Fruit fly (Drosophila melanogaster) whole organism, embryonic: Measurements from ENCODE around the gene Nca.
A peak's percentile ranks its signal among the peaks of the same experiment; 100 is the strongest.

Source experiments
- Adf1 ChIP-seq: fragments of 200-800 bp; sonication (Bioruptor generic); IDR thresholded peaks from 2 replicates; pipeline ENCODE4 v1.3.6; 2022; ENCODE audit warnings: missing biosample characterization, missing genetic modification characterization
- CG10274 ChIP-seq: fragments of 200-800 bp; sonication (Bioruptor generic); optimal IDR thresholded peaks from 3 replicates; lab custom pipeline; 2017; ENCODE audit warnings: missing biosample characterization, mild to moderate bottlenecking, missing genetic modification characterization
- CG10366 ChIP-seq: fragments of 200-800 bp; sonication (Bioruptor generic); IDR thresholded peaks from 2 replicates; pipeline ENCODE4 v1.3.6; 2022; ENCODE audit warnings: missing biosample characterization, missing genetic modification characterization
- CG10462 ChIP-seq: fragments of 200-800 bp; sonication (Bioruptor generic); optimal IDR thresholded peaks from 2 replicates; lab custom pipeline; 2016; ENCODE audit warnings: missing biosample characterization, missing genetic modification characterization
- CG10565 ChIP-seq: fragments of 200-800 bp; sonication (Bioruptor generic); optimal IDR thresholded peaks from 3 replicates; lab custom pipeline; 2016; ENCODE audit warnings: missing biosample characterization, mild to moderate bottlenecking, missing genetic modification characterization
- CG10959 ChIP-seq: fragments of 200-800 bp; sonication (Bioruptor generic); IDR thresholded peaks from 2 replicates; pipeline ENCODE4 v1.3.6; 2022; ENCODE audit warnings: missing biosample characterization, missing genetic modification characterization
- CG11398 ChIP-seq: fragments of 200-800 bp; sonication (Bioruptor generic); optimal IDR thresholded peaks from 2 replicates; lab custom pipeline; 2016; ENCODE audit warnings: missing biosample characterization, missing genetic modification characterization
- CG11723 ChIP-seq: fragments of 200-800 bp; sonication (Bioruptor generic); optimal IDR thresholded peaks from 2 replicates; lab custom pipeline; 2017; ENCODE audit warnings: missing biosample characterization, mild to moderate bottlenecking, missing genetic modification characterization
- CG12299 ChIP-seq: fragments of 200-800 bp; sonication (Bioruptor generic); optimal IDR thresholded peaks from 2 replicates; lab custom pipeline; 2018; ENCODE audit warnings: missing biosample characterization, mild to moderate bottlenecking, missing genetic modification characterization
- CG13287 ChIP-seq: fragments of 200-800 bp; sonication (Bioruptor generic); IDR thresholded peaks from 2 replicates; pipeline ENCODE4 v1.3.6; 2022; ENCODE audit warnings: missing biosample characterization, missing genetic modification characterization; ENCODE audit not compliant: partially characterized antibody
- CG17186 ChIP-seq: fragments of 200-800 bp; sonication (Bioruptor generic); optimal IDR thresholded peaks from 3 replicates; lab custom pipeline; 2017; ENCODE audit warnings: missing biosample characterization, missing genetic modification reagents, missing genetic modification characterization
- CG18011 ChIP-seq: fragments of 200-800 bp; sonication (Bioruptor generic); optimal IDR thresholded peaks from 2 replicates; lab custom pipeline; 2017; ENCODE audit warnings: missing biosample characterization, missing genetic modification characterization, mild to moderate bottlenecking, moderate library complexity, missing genotype
- CG34376 ChIP-seq: fragments of 200-800 bp; sonication (Bioruptor generic); optimal IDR thresholded peaks from 2 replicates; lab custom pipeline; 2018; ENCODE audit warnings: missing biosample characterization, mild to moderate bottlenecking, missing genetic modification characterization
- CG4328 ChIP-seq: fragments of 200-800 bp; sonication (Bioruptor generic); optimal IDR thresholded peaks from 3 replicates; lab custom pipeline; 2017; ENCODE audit warnings: missing biosample characterization, missing genetic modification reagents, missing genetic modification characterization
- CG7786 ChIP-seq: fragments of 200-800 bp; sonication (Bioruptor generic); optimal IDR thresholded peaks from 2 replicates; lab custom pipeline; 2016; ENCODE audit warnings: missing biosample characterization, missing genetic modification characterization
- CG7839 ChIP-seq: fragments of 200-800 bp; sonication (Bioruptor generic); optimal IDR thresholded peaks from 3 replicates; lab custom pipeline; 2018; ENCODE audit warnings: missing biosample characterization, mild to moderate bottlenecking, missing genetic modification characterization, moderate library complexity
- CG8281 ChIP-seq: fragments of 200-800 bp; sonication (Bioruptor generic); optimal IDR thresholded peaks from 2 replicates; lab custom pipeline; 2018; ENCODE audit warnings: missing biosample characterization, mild to moderate bottlenecking, missing genetic modification characterization, moderate library complexity
- CG8359 ChIP-seq: fragments of 200-800 bp; sonication (Bioruptor generic); optimal IDR thresholded peaks from 2 replicates; lab custom pipeline; 2017; ENCODE audit warnings: missing biosample characterization, mild to moderate bottlenecking, missing genetic modification characterization, borderline replicate concordance
- CG8924 ChIP-seq: fragments of 200-800 bp; optimal IDR thresholded peaks from 3 replicates; lab custom pipeline; 2019; ENCODE audit warnings: missing biosample characterization, mild to moderate bottlenecking, missing genetic modification characterization, moderate library complexity
- Dad ChIP-seq: fragments of 200-800 bp; sonication (Bioruptor generic); optimal IDR thresholded peaks from 3 replicates; lab custom pipeline; 2016; ENCODE audit warnings: missing biosample characterization, missing genetic modification characterization
- Dll ChIP-seq: fragments of 200-800 bp; sonication (Bioruptor generic); IDR thresholded peaks from 4 replicates; pipeline ENCODE4 v1.3.6; 2022; ENCODE audit warnings: missing biosample characterization, missing genetic modification characterization; ENCODE audit not compliant: partially characterized antibody
- Fer2 ChIP-seq: fragments of 200-800 bp; sonication (Bioruptor generic); optimal IDR thresholded peaks from 2 replicates; lab custom pipeline; 2018; ENCODE audit warnings: missing biosample characterization, mild to moderate bottlenecking, missing genetic modification characterization, moderate library complexity
- H2.0 ChIP-seq: fragments of 200-800 bp; sonication (Bioruptor generic); IDR thresholded peaks from 2 replicates; pipeline ENCODE4 v1.3.6; 2022; ENCODE audit warnings: missing biosample characterization, missing genetic modification characterization
- HLH3B ChIP-seq: fragments of 200-800 bp; sonication (Bioruptor generic); IDR thresholded peaks from 2 replicates; pipeline ENCODE4 v1.3.6; 2022; ENCODE audit warnings: missing biosample characterization, missing genetic modification characterization
- Hr78 ChIP-seq, 2 experiments: fragments of 200-800 bp in 1 of 2; fragments of >200 bp in 1 of 2; sonication (Bioruptor generic) in 1 of 2; optimal IDR thresholded peaks; 2 replicates each; lab custom pipeline; 2017 to 2019; ENCODE audit warnings: missing biosample characterization in 2 of 2, missing genetic modification characterization in 2 of 2, mild to moderate bottlenecking in 1 of 2, moderate library complexity in 1 of 2
- Lhr ChIP-seq: fragments of 200-800 bp; sonication (Bioruptor generic); optimal IDR thresholded peaks from 3 replicates; lab custom pipeline; 2017; ENCODE audit warnings: mild to moderate bottlenecking, missing biosample characterization, missing genetic modification reagents, missing genetic modification characterization
- MESR4 ChIP-seq: fragments of 200-800 bp; sonication (Bioruptor generic); optimal IDR thresholded peaks from 2 replicates; lab custom pipeline; 2018; ENCODE audit warnings: missing biosample characterization, mild to moderate bottlenecking, missing genetic modification characterization, moderate library complexity
- Mes4 ChIP-seq: fragments of 200-800 bp; sonication (Bioruptor generic); optimal IDR thresholded peaks from 2 replicates; lab custom pipeline; 2016; ENCODE audit warnings: missing biosample characterization, missing genetic modification characterization
- Myb ChIP-seq: fragments of 200-800 bp; sonication (Bioruptor generic); optimal IDR thresholded peaks from 2 replicates; lab custom pipeline; 2016; ENCODE audit warnings: missing biosample characterization, missing genetic modification characterization
- Pdp1 ChIP-seq, 2 experiments: fragments of 200-800 bp; sonication (Bioruptor generic); optimal IDR thresholded peaks; 3 replicates each; lab custom pipeline; 2016; ENCODE audit warnings: missing biosample characterization in 2 of 2, missing genetic modification characterization in 2 of 2, mild to moderate bottlenecking in 1 of 2, moderate library complexity in 1 of 2
- Spps ChIP-seq: fragments of 200-800 bp; sonication (Bioruptor generic); optimal IDR thresholded peaks from 2 replicates; lab custom pipeline; 2018; ENCODE audit warnings: missing biosample characterization, mild to moderate bottlenecking, missing genetic modification characterization
- Vsx1 ChIP-seq: fragments of 200-800 bp; sonication (Bioruptor generic); optimal IDR thresholded peaks from 2 replicates; lab custom pipeline; 2017; ENCODE audit warnings: missing biosample characterization, mild to moderate bottlenecking, missing genetic modification characterization, missing genetic modification reagents
- YL-1 ChIP-seq: fragments of 200-800 bp; sonication (Bioruptor generic); optimal IDR thresholded peaks from 3 replicates; lab custom pipeline; 2017; ENCODE audit warnings: missing biosample characterization, mild to moderate bottlenecking, missing genetic modification characterization
- jigr1 ChIP-seq: fragments of 200-800 bp; sonication (Bioruptor generic); IDR thresholded peaks from 3 replicates; pipeline ENCODE4 v1.3.6; 2022; ENCODE audit warnings: missing biosample characterization, missing genetic modification characterization
- klu ChIP-seq: fragments of 200-800 bp; sonication (Bioruptor generic); IDR thresholded peaks from 2 replicates; pipeline ENCODE4 v1.3.6; 2022; ENCODE audit warnings: missing biosample characterization, missing genetic modification characterization
- kni ChIP-seq: fragments of 200-800 bp; sonication (Bioruptor generic); optimal IDR thresholded peaks from 3 replicates; lab custom pipeline; 2017; ENCODE audit warnings: mild to moderate bottlenecking, missing biosample characterization, missing genetic modification reagents, missing genetic modification characterization
- nmo ChIP-seq: fragments of 200-800 bp; sonication (Bioruptor generic); optimal IDR thresholded peaks from 2 replicates; lab custom pipeline; 2018; ENCODE audit warnings: missing biosample characterization, mild to moderate bottlenecking, missing genetic modification characterization, moderate library complexity
- otp ChIP-seq: fragments of 200-800 bp; sonication (Bioruptor generic); IDR thresholded peaks from 3 replicates; pipeline ENCODE4, ENCODE4 v1.3.6; 2022; ENCODE audit warnings: missing biosample characterization, missing genetic modification characterization
- pan ChIP-seq, 4 experiments: fragments of >200 bp in 3 of 4; fragments of 200-800 bp in 1 of 4; sonication (Bioruptor generic) in 1 of 4; optimal IDR thresholded peaks in 3 of 4; IDR thresholded peaks in 1 of 4; 2 replicates each; pipeline versions ENCODE4 v1.3.6 to Lab custom; 2017 to 2022; ENCODE audit warnings: missing biosample characterization in 2 of 4, missing genetic modification characterization in 2 of 4, mixed read lengths in 1 of 4
- pfk ChIP-seq: fragments of 200-800 bp; sonication (Bioruptor generic); optimal IDR thresholded peaks from 2 replicates; lab custom pipeline; 2018; ENCODE audit warnings: missing biosample characterization, mild to moderate bottlenecking, missing genetic modification characterization, moderate library complexity
- rib ChIP-seq: fragments of 200-800 bp; sonication (Bioruptor generic); IDR thresholded peaks from 2 replicates; pipeline ENCODE4 v1.3.6; 2022; ENCODE audit warnings: missing biosample characterization, missing genetic modification characterization
- sens-2 ChIP-seq: fragments of 200-800 bp; sonication (Bioruptor generic); IDR thresholded peaks from 2 replicates; pipeline ENCODE4 v1.3.6; 2022; ENCODE audit warnings: missing biosample characterization, missing genetic modification characterization
- shn ChIP-seq: fragments of 200-800 bp; sonication (Bioruptor generic); optimal IDR thresholded peaks from 3 replicates; lab custom pipeline; 2016; ENCODE audit warnings: missing biosample characterization, missing genetic modification characterization
- sr ChIP-seq: fragments of 200-800 bp; sonication (Bioruptor generic); IDR thresholded peaks from 3 replicates; pipeline ENCODE4 v1.3.6; 2022; ENCODE audit warnings: missing biosample characterization, missing genetic modification characterization
- tgo ChIP-seq: fragments of 200-800 bp; sonication (Bioruptor generic); IDR thresholded peaks from 3 replicates; pipeline ENCODE4 v1.3.6; 2022; ENCODE audit warnings: missing biosample characterization, missing genetic modification characterization
- wor ChIP-seq: fragments of 200-800 bp; sonication (Bioruptor generic); IDR thresholded peaks from 2 replicates; pipeline ENCODE4 v1.3.6; 2022; ENCODE audit warnings: missing biosample characterization, missing genetic modification characterization
- zfh2 ChIP-seq: fragments of 200-800 bp; sonication (Bioruptor generic); optimal IDR thresholded peaks from 2 replicates; lab custom pipeline; 2016; ENCODE audit warnings: missing biosample characterization, missing genetic modification characterization

The Nca gene

DNA sequence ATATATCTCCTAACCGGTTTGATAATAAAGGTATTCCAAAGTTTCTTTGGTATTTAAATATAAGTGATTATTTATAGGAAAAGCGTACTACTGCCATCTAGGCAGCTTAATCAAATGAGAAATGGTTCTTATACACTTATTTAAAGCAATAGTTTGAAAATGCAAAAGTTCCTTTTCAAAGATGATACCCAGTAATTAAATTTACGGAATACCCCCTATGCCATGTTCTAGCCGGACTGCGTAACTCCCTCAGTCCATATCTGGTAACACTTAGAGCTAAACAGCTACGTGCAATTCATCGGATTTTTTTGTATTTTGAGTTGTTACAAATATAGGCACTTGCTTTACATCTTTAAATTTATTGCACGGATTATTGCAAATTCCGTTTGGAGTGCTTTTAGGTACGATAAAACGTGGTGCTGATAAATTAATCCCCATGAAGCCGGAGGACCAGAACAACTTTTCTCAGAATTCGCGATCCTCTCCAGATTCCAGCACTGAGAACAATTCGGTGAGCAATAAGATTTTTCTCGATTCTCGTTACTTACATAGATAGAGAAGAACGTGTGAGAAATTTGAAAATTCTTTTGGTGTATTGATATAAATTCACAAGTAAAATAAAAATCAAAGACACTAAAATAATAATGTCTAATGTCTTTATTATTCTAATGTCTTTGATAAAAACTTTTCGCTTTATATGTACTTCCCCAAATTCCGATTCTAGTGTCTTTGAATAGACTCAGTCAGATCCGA, 11.0 kb downstream of the Nca start, which contains the start of gene CG7668 (continued):
- TF ChIP-seq otp (GFP tag; lab: Robert Waterston, UW) (peak; percentile 82; the same call in 1 of the 3 replicates), pan (optimal IDR thresholded peaks at IDR 0.05; lab: Kevin White, UChicago) (no peak), pan (GFP tag; optimal IDR thresholded peaks at IDR 0.05 in 1 of 2, IDR thresholded peaks at IDR 0.05 in 1 of 2) (peak in 1 of 2 experiments; percentile 95), CG10366 (peak; percentile 87; the same call in 1 of the 2 replicates), pfk (GFP tag; lab: Kevin White, UChicago) (peak; percentile 47), Spps (tag; lab: Kevin White, UChicago) (peak; percentile 82), rib (GFP tag; lab: Robert Waterston, UW) (peak; percentile 87), CG11723 (GFP tag; lab: Kevin White, UChicago) (peak; percentile 74), jigr1 (GFP tag; lab: Robert Waterston, UW) (peak; percentile 60; the same call in 1 of the 3 replicates), CG17186 (GFP tag; lab: Kevin White, UChicago) (peak; percentile 70), CG4328 (GFP tag; lab: Kevin White, UChicago) (peak; percentile 87), wor (GFP tag; lab: Robert Waterston, UW) (peak; percentile 59), Hr78 (GFP tag; optimal IDR thresholded peaks at IDR 0.05; lab: Kevin White, UChicago) (no peak), Pdp1 (GFP tag; optimal IDR thresholded peaks at IDR 0.05; lab: Kevin White, UChicago) (peak; percentile 85 to 91), tgo (GFP tag; lab: Robert Waterston, UW) (peak; percentile 87), sens-2 (peak; percentile 88), CG7786 (GFP tag; lab: Kevin White, UChicago) (peak; percentile 80), CG8359 (GFP tag; lab: Kevin White, UChicago) (peak; percentile 67), CG12299 (peak; percentile 88), Dll (GFP tag; lab: Robert Waterston, UW) (peak; percentile 33; the same call in 1 of the 4 replicates), CG10274 (GFP tag; lab: Kevin White, UChicago) (peak; percentile 47), kni (GFP tag; lab: Kevin White, UChicago) (peak; percentile 77), Dad (GFP tag; lab: Kevin White, UChicago) (peak; percentile 74), CG7839 (peak; percentile 91), zfh2 (GFP tag; lab: Kevin White, UChicago) (peak; percentile 77), Vsx1 (GFP tag; lab: Kevin White, UChicago) (peak; percentile 81), Mes4 (GFP tag; lab: Kevin White, UChicago) (peak; percentile 79), CG11398 (peak; percentile 69), Lhr (GFP tag; lab: Kevin White, UChicago) (peak; percentile 82), Adf1 (GFP tag; lab: Robert Waterston, UW) (peak; percentile 61), CG10462 (GFP tag; lab: Kevin White, UChicago) (peak; percentile 63), nmo (GFP tag; lab: Kevin White, UChicago) (peak; percentile 90), sr (GFP tag; lab: Robert Waterston, UW) (no peak), YL-1 (GFP tag; lab: Kevin White, UChicago) (peak; percentile 86), CG34376 (GFP tag; lab: Kevin White, UChicago) (peak; percentile 81), CG10959 (GFP tag; lab: Robert Waterston, UW) (no peak; the same call in 1 of the 2 replicates), CG18011 (GFP tag; lab: Kevin White, UChicago) (peak; percentile 75), H2.0 (GFP tag; lab: Robert Waterston, UW) (peak; percentile 89), shn (peak; percentile 83), CG8924 (peak; percentile 94), HLH3B (GFP tag; lab: Robert Waterston, UW) (peak; percentile 89; the same call in 1 of the 2 replicates), klu (no peak; the same call in 1 of the 2 replicates), CG13287 (GFP tag; lab: Robert Waterston, UW) (peak; percentile 32; the same call in 1 of the 2 replicates), Fer2 (peak; percentile 71), CG10565 (GFP tag; lab: Kevin White, UChicago) (peak; percentile 53), MESR4 (peak; percentile 67), Myb (GFP tag; lab: Kevin White, UChicago) (peak; percentile 63), CG8281 (tag; lab: Kevin White, UChicago) (peak; percentile 76)
